Worm (Caenorhabditis elegans) whole organism, dauer: Measurements from ENCODE around the gene R09H10.1.

ENCODE experiments used
- unc-62 ChIP-seq: sonication (generic microtip); optimal IDR thresholded peaks from 2 replicates; lab custom pipeline; 2017; ENCODE audit warnings: missing biosample characterization, missing genetic modification reagents, missing genetic modification characterization

The R09H10.1 gene

ce11 chrIV:10590649-10591048 is 9.4 kb upstream of the R09H10.1 start, which contains the start of the genes C43F9.5 and nkb-2:
Gene C43F9.5, minus strand, starts transcription at chrIV:10590749.
Gene nkb-2, plus strand, starts transcription at chrIV:10590925.
- TF ChIP-seq unc-62 (GFP tag; lab: Kevin White, UChicago), result no peak

- TF ChIP-seq unc-62 (GFP tag; lab: Kevin White, UChicago), result no peak
Measured at ce11 chrIV:10593570-10593969, 6.5 kb upstream of the R09H10.1 start, which contains the start of gene C43F9.7. Gene C43F9.7, minus strand, starts transcription at chrIV:10593670.

DNA sequence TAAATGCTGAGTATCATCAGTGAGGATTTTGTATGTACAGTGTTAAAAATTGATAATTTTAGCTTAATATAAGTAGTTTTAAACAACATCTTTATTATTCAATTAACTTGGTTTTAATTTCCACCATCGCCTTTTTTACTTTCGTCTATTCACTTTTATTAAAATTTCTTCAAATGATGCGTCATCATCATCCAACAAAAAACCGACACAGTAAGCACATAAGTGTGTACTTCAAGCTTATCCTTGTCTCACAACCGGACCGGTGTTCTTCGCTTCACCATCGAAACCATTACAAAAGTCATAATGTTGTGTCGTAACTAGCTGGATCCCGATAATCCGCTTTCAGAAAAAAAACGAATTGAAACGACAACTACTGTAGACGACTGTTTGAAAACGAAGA is 3.6 kb upstream of the R09H10.1 start, which contains the start of gene C43F9.11:
TSS of gene C43F9.11 (plus strand) at position 301 of the 400 bp plus-strand sequence.
- TF ChIP-seq unc-62 (GFP tag; lab: Kevin White, UChicago), result no peak

DNA sequence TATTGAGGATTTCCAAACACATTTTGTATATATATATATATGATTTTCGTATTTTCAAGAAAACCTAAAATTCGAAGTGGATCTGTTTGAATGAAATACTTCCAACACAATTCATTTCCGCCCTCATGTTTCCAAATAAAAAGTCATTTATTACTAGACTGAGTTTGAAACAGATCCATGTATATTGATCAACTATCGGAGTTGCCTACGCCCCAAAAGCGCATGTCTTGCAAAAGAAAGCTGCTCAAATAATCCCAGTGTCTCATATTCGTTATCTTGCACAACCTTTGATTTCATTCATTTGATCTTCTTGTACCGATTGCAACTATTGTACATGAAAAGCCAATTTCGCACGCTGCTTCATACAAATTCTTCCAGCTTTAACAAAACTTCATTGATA is 2.6 kb downstream of the R09H10.1 start, which contains the start of gene R09H10.2:
TSS of gene R09H10.2 (plus strand) at position 301 of the 400 bp plus-strand sequence.
- no peak for TF ChIP-seq unc-62 (GFP tag; lab: Kevin White, UChicago)

ce11 chrIV:10606575-10607080 is 6.5 kb downstream of the R09H10.1 start, which contains the start of gene R09H10.3:
Gene R09H10.3, plus strand, starts transcription at chrIV:10607030.
- no peak for TF ChIP-seq unc-62 (GFP tag; lab: Kevin White, UChicago)

ce11 chrIV:10608275-10608674 is 8.2 kb downstream of the R09H10.1 start, which contains the start of gene R09H10.6:
Gene R09H10.6, plus strand, starts transcription at chrIV:10608575.
- TF ChIP-seq unc-62 (GFP tag; lab: Kevin White, UChicago), result no peak

- TF ChIP-seq unc-62 (GFP tag; lab: Kevin White, UChicago), result no peak
Measured at ce11 chrIV:10609920-10610319, 9.8 kb downstream of the R09H10.1 start.

- TF ChIP-seq unc-62 (GFP tag; lab: Kevin White, UChicago), result no peak
Measured at ce11 chrIV:10612281-10612680, 12.2 kb downstream of the R09H10.1 start.

ce11 chrIV:10614918-10615477 is 14.9 kb downstream of the R09H10.1 start, which contains the start of gene ptr-14:
Gene ptr-14, plus strand, starts transcription at chrIV:10615427.
- no peak for TF ChIP-seq unc-62 (GFP tag; lab: Kevin White, UChicago)

DNA sequence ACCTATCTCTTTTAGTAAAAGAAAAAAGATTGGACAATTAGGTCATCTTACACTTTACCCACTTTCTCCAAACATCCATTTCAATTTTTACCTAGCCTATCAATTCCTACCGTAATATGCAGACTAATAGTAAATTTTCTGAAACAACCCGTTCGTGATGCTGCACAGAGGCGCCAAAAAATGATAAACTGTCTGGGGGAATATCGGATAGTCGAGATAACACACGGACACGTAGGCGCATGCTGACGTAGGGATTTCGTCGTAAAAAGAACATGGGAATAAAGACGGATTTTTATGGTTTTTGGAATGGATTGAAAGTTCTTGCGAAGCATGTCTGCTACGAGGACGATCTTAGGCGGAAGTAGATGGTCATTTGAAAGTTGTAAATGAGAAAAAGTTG is 16.3 kb downstream of the R09H10.1 start:
- no peak for TF ChIP-seq unc-62 (GFP tag; lab: Kevin White, UChicago)

ce11 chrIV:10617099-10617498 is 17.0 kb downstream of the R09H10.1 start:
- no peak for TF ChIP-seq unc-62 (GFP tag; lab: Kevin White, UChicago)

- no peak for TF ChIP-seq unc-62 (GFP tag; lab: Kevin White, UChicago)
Measured at ce11 chrIV:10620811-10621210, 20.7 kb downstream of the R09H10.1 start, which contains the start of gene R09H10.7. Gene R09H10.7, plus strand, starts transcription at chrIV:10621111.

ce11 chrIV:10628724-10629123 is 28.6 kb downstream of the R09H10.1 start, which contains the start of gene R09H10.5:
Gene R09H10.5, minus strand, starts transcription at chrIV:10628829.
- TF ChIP-seq unc-62 (GFP tag; lab: Kevin White, UChicago), result no peak

DNA sequence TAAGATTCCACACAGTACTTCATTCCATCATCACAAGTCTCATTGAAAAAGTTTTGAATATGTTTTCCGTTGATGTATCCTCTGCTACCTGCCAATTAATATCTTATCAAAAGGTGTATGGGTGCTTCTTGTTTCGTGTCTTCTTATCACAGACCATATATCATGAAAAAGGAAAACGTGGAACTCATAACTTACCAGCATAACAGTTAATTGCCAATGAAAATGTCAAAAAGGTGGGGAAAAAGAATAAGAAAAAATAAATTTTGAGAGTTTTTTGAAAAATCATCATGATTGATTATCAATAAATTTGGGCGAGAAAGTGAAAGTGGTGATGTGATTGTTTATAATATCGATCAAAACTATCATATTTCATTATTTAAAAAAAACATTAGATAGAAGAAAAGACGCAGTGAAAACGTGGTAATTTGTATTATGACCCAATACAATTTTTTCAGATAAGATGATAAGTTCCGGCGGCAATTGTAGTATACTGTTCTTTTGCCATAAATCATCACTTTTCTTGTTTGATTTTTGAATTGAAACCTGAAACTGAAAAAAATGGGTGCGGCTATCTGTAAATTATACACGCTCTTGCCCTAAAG is 31.0 kb downstream of the R09H10.1 start, which contains the start of gene F56C4.4:
TSS of gene F56C4.4 (minus strand) at position 315 of the 602 bp plus-strand sequence.
- no peak for TF ChIP-seq unc-62 (GFP tag; lab: Kevin White, UChicago)

DNA sequence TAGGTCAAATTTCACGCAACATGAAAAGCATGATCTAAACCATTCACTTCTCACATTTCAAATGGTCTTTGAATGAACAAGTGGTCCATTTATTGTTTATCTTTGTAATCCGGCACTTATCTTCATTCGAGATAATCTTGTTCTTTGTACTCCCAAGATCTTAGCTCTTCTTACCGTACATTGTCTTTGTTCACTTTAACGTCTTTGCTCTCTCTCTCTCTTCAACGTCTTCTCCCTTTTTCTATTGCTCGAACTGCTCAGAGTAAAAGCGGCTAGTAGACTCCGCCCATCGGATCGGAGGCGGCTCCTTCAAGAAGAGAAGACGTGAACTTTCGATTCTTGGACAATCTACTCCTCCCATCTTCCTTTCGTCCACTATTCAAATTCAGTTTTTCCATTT is 36.6 kb downstream of the R09H10.1 start, which contains the start of gene F56C4.1:
TSS of gene F56C4.1 (plus strand) at position 301 of the 400 bp plus-strand sequence.
- TF ChIP-seq unc-62 (GFP tag; lab: Kevin White, UChicago), result no peak

ce11 chrIV:10638977-10639376 is 38.9 kb downstream of the R09H10.1 start, which contains the start of gene F56C4.2:
Gene F56C4.2, plus strand, starts transcription at chrIV:10639277.
- no peak for TF ChIP-seq unc-62 (GFP tag; lab: Kevin White, UChicago)
